Worm (Caenorhabditis elegans) whole organism, young adult: ENCODE measurements around the gene pxmp-4.

Experiments
- B0019.2 ChIP-seq: fragments of 200-800 bp; sonication (Bioruptor generic); conservative IDR thresholded peaks from 2 replicates; pipeline ENCODE4 v1.3.6; 2022; ENCODE audit warnings: missing genetic modification reagents, missing genetic modification characterization, missing compliant biosample characterization
- F23B12.7 ChIP-seq: sonication (generic microtip); optimal IDR thresholded peaks from 2 replicates; lab custom pipeline; 2017; ENCODE audit warnings: missing genetic modification characterization, mild to moderate bottlenecking, missing compliant biosample characterization, antibody characterized with exemption, moderate library complexity; ENCODE audit not compliant: insufficient read depth
- F49E8.2 ChIP-seq: sonication (generic microtip); optimal IDR thresholded peaks from 3 replicates; lab custom pipeline; 2017; ENCODE audit warnings: missing genetic modification characterization, mild to moderate bottlenecking, missing compliant biosample characterization, antibody characterized with exemption, moderate library complexity; ENCODE audit not compliant: insufficient read depth
- F55B11.4 ChIP-seq: sonication (generic microtip); optimal IDR thresholded peaks from 2 replicates; lab custom pipeline; 2016; ENCODE audit warnings: missing compliant biosample characterization, missing genetic modification characterization, borderline replicate concordance; ENCODE audit not compliant: insufficient read depth
- ZK185.1 ChIP-seq: sonication (generic microtip); optimal IDR thresholded peaks from 2 replicates; lab custom pipeline; 2016; ENCODE audit warnings: mild to moderate bottlenecking, missing genetic modification characterization, missing compliant biosample characterization; ENCODE audit not compliant: poor library complexity, severe bottlenecking
- akir-1 ChIP-seq: fragments of 200-800 bp; sonication (Bioruptor generic); optimal IDR thresholded peaks from 2 replicates; lab custom pipeline; 2018; ENCODE audit warnings: mild to moderate bottlenecking, missing genetic modification characterization, moderate library complexity, missing compliant biosample characterization
- aptf-2 ChIP-seq: fragments of 200-800 bp; sonication (Bioruptor generic); conservative IDR thresholded peaks from 2 replicates; pipeline ENCODE4 v1.3.6; 2022; ENCODE audit warnings: missing genetic modification reagents, missing genetic modification characterization, missing compliant biosample characterization
- aptf-3 ChIP-seq: fragments of 200-800 bp; sonication (Bioruptor generic); IDR thresholded peaks from 2 replicates; pipeline ENCODE4 v1.3.6; 2022; ENCODE audit warnings: missing genetic modification characterization, missing compliant biosample characterization
- atf-7 ChIP-seq: sonication (generic microtip); optimal IDR thresholded peaks from 2 replicates; lab custom pipeline; 2017; ENCODE audit warnings: mild to moderate bottlenecking, missing genetic modification characterization, missing compliant biosample characterization
- athp-1 ChIP-seq: sonication (generic microtip); optimal IDR thresholded peaks from 2 replicates; lab custom pipeline; 2017; ENCODE audit warnings: mild to moderate bottlenecking, missing genetic modification characterization, missing compliant biosample characterization
- attf-3 ChIP-seq: fragments of 200-800 bp; sonication (Bioruptor generic); conservative IDR thresholded peaks from 2 replicates; pipeline ENCODE4 v1.3.6; 2022; ENCODE audit warnings: missing genetic modification reagents, missing genetic modification characterization, missing compliant biosample characterization
- bed-1 ChIP-seq: fragments of 200-800 bp; sonication (Bioruptor generic); IDR thresholded peaks from 2 replicates; pipeline ENCODE4 v1.3.6; 2022; ENCODE audit warnings: missing genetic modification reagents, missing genetic modification characterization, missing compliant biosample characterization
- ccch-3 ChIP-seq: fragments of 200-800 bp; sonication (Bioruptor generic); optimal IDR thresholded peaks from 2 replicates; lab custom pipeline; 2018; ENCODE audit warnings: mild to moderate bottlenecking, missing genetic modification characterization, missing compliant biosample characterization
- cebp-1 ChIP-seq, 2 experiments: fragments of 200-800 bp in 1 of 2; sonication (Bioruptor generic) in 1 of 2; sonication (generic microtip) in 1 of 2; IDR thresholded peaks in 1 of 2; optimal IDR thresholded peaks in 1 of 2; 2 replicates each; pipeline versions ENCODE4 v1.3.6 to Lab custom; 2017 to 2022; ENCODE audit warnings: missing compliant biosample characterization in 2 of 2, missing genetic modification characterization in 2 of 2, mild to moderate bottlenecking in 1 of 2, missing genetic modification reagents in 1 of 2, moderate library complexity in 1 of 2
- cebp-2 ChIP-seq: fragments of 200-800 bp; sonication (Bioruptor generic); IDR thresholded peaks from 2 replicates; pipeline ENCODE4 v1.3.6; 2022; ENCODE audit warnings: missing genetic modification characterization, missing compliant biosample characterization
- dox-1 ChIP-seq: fragments of 200-800 bp; sonication (Bioruptor generic); IDR thresholded peaks from 2 replicates; pipeline ENCODE4 v1.3.6; 2022; ENCODE audit warnings: missing genetic modification reagents, missing genetic modification characterization, missing compliant biosample characterization
- dpl-1 ChIP-seq: fragments of 150-350 bp; optimal IDR thresholded peaks from 2 replicates; lab custom pipeline; 2014; ENCODE audit warnings: missing biosample characterization, missing genetic modification reagents, missing genetic modification characterization
- ets-4 ChIP-seq: fragments of 200-800 bp; sonication (Bioruptor generic); optimal IDR thresholded peaks from 2 replicates; lab custom pipeline; 2018; ENCODE audit warnings: mild to moderate bottlenecking, missing genetic modification characterization, missing compliant biosample characterization
- hlh-26 ChIP-seq: fragments of 200-800 bp; sonication (Bioruptor generic); conservative IDR thresholded peaks from 2 replicates; pipeline ENCODE4 v1.3.6; 2022; ENCODE audit warnings: missing genetic modification reagents, missing genetic modification characterization, missing compliant biosample characterization
- hmg-1.2 ChIP-seq: fragments of 200-800 bp; sonication (Bioruptor generic); IDR thresholded peaks from 2 replicates; pipeline ENCODE4 v1.3.6; 2022; ENCODE audit warnings: missing genetic modification reagents, missing genetic modification characterization, missing compliant biosample characterization
- hmg-20 ChIP-seq: fragments of 200-800 bp; sonication (Bioruptor generic); IDR thresholded peaks from 2 replicates; pipeline ENCODE4 v1.3.6; 2022; ENCODE audit warnings: missing genetic modification reagents, missing genetic modification characterization, missing compliant biosample characterization
- hrde-1 ChIP-seq: sonication (generic microtip); optimal IDR thresholded peaks from 2 replicates; lab custom pipeline; 2016; ENCODE audit warnings: missing genetic modification characterization, mild to moderate bottlenecking, missing compliant biosample characterization, moderate library complexity, missing genotype, missing genetic modification reagents, borderline replicate concordance
- lin-40 ChIP-seq: sonication (generic microtip); optimal IDR thresholded peaks from 2 replicates; lab custom pipeline; 2016; ENCODE audit warnings: missing genetic modification characterization, mild to moderate bottlenecking, missing compliant biosample characterization, missing genotype, missing genetic modification reagents
- lin-54 ChIP-seq: fragments of 200-800 bp; sonication (Bioruptor generic); optimal IDR thresholded peaks from 2 replicates; lab custom pipeline; 2018; ENCODE audit warnings: mild to moderate bottlenecking, missing genetic modification characterization, missing compliant biosample characterization
- madf-10 ChIP-seq: sonication (generic microtip); optimal IDR thresholded peaks from 2 replicates; lab custom pipeline; 2016; ENCODE audit warnings: mild to moderate bottlenecking, missing genetic modification characterization, missing compliant biosample characterization
- mel-28 ChIP-seq: sonication (generic microtip); optimal IDR thresholded peaks from 2 replicates; lab custom pipeline; 2016; ENCODE audit warnings: borderline replicate concordance, mild to moderate bottlenecking, missing genetic modification characterization, missing compliant biosample characterization
- nfya-1 ChIP-seq: sonication (generic microtip); optimal IDR thresholded peaks from 2 replicates; lab custom pipeline; 2017; ENCODE audit warnings: antibody characterized with exemption, missing compliant biosample characterization, missing genetic modification characterization, borderline replicate concordance; ENCODE audit not compliant: insufficient read depth
- nfya-2 ChIP-seq: fragments of 200-800 bp; sonication (Bioruptor generic); IDR thresholded peaks from 2 replicates; pipeline ENCODE4 v1.3.6; 2022; ENCODE audit warnings: missing genetic modification reagents, missing genetic modification characterization, missing compliant biosample characterization
- nhr-27 ChIP-seq: fragments of 200-800 bp; sonication (Bioruptor generic); optimal IDR thresholded peaks from 2 replicates; lab custom pipeline; 2018; ENCODE audit warnings: mild to moderate bottlenecking, missing genetic modification characterization, moderate library complexity, missing compliant biosample characterization
- sdz-38 ChIP-seq: sonication (generic microtip); optimal IDR thresholded peaks from 2 replicates; lab custom pipeline; 2016; ENCODE audit warnings: missing genotype, missing genetic modification characterization, missing compliant biosample characterization
- snpc-1.3 ChIP-seq: sonication (generic microtip); optimal IDR thresholded peaks from 2 replicates; lab custom pipeline; 2017; ENCODE audit warnings: missing genetic modification characterization, mild to moderate bottlenecking, missing compliant biosample characterization, antibody characterized with exemption, moderate library complexity, missing genotype, missing genetic modification reagents; ENCODE audit not compliant: insufficient read depth
- snpc-3.4 ChIP-seq: sonication (generic microtip); optimal IDR thresholded peaks from 2 replicates; lab custom pipeline; 2017; ENCODE audit warnings: missing genetic modification characterization, mild to moderate bottlenecking, missing compliant biosample characterization, antibody characterized with exemption, moderate library complexity, missing genotype, missing genetic modification reagents
- snpc-4 ChIP-seq, 5 experiments: fragments of 150-350 bp in 1 of 5; sonication (generic microtip) in 4 of 5; optimal IDR thresholded peaks; 2 replicates each; lab custom pipeline; 2014 to 2018; ENCODE audit warnings: missing genetic modification characterization in 5 of 5, missing biosample characterization in 3 of 5, antibody characterized with exemption in 2 of 5, mild to moderate bottlenecking in 2 of 5, missing compliant biosample characterization in 2 of 5, missing genotype in 2 of 5, moderate library complexity in 2 of 5, missing genetic modification reagents in 1 of 5
- unc-130 ChIP-seq: sonication (generic microtip); optimal IDR thresholded peaks from 2 replicates; lab custom pipeline; 2016; ENCODE audit warnings: missing genetic modification reagents, missing genetic modification characterization, missing compliant biosample characterization
- unc-62 ChIP-seq: fragments of 150-350 bp; optimal IDR thresholded peaks from 2 replicates; lab custom pipeline; 2014; ENCODE audit warnings: missing biosample characterization, missing genetic modification reagents, missing genetic modification characterization
- ztf-22 ChIP-seq: fragments of 200-800 bp; sonication (Bioruptor generic); optimal IDR thresholded peaks from 2 replicates; lab custom pipeline; 2018; ENCODE audit warnings: mild to moderate bottlenecking, missing genetic modification characterization, moderate library complexity, missing compliant biosample characterization
- ztf-25 ChIP-seq: fragments of 200-800 bp; sonication (Bioruptor generic); IDR thresholded peaks from 2 replicates; pipeline ENCODE4 v1.3.6; 2022; ENCODE audit warnings: missing genetic modification reagents, missing genetic modification characterization, missing compliant biosample characterization
- ztf-26 ChIP-seq: sonication (generic microtip); optimal IDR thresholded peaks from 2 replicates; lab custom pipeline; 2017; ENCODE audit warnings: missing genetic modification characterization, missing compliant biosample characterization

pxmp-4 gene

ce11 chrIV:303264-303663, 33.7 kb downstream of the pxmp-4 start:
- TF ChIP-seq hmg-20 (GFP tag; lab: Robert Waterston, UW), result no peak
- no peak for TF ChIP-seq lin-40
- TF ChIP-seq athp-1, result no peak
- no peak for TF ChIP-seq ets-4 (GFP tag; lab: Kevin White, UChicago)
- TF ChIP-seq F49E8.2 (tag; lab: Kevin White, UChicago), result no peak
- TF ChIP-seq F55B11.4 (tag; lab: Kevin White, UChicago), result no peak
- no peak for TF ChIP-seq ztf-25
- no peak for TF ChIP-seq attf-3 (GFP tag; lab: Robert Waterston, UW)
- no peak for TF ChIP-seq lin-54 (GFP tag; lab: Kevin White, UChicago)
- TF ChIP-seq aptf-2, result no peak
- TF ChIP-seq snpc-4 (GFP tag; optimal IDR thresholded peaks at IDR 0.05; lab: Kevin White, UChicago), result no peak
- TF ChIP-seq snpc-4 (tag; optimal IDR thresholded peaks at IDR 0.05; lab: Kevin White, UChicago), result no peak
- no peak for TF ChIP-seq mel-28 (tag; lab: Kevin White, UChicago)
- no peak for TF ChIP-seq unc-62 (GFP tag; lab: Kevin White, UChicago)
- TF ChIP-seq hrde-1 (tag; lab: Kevin White, UChicago), result no peak
- no peak for TF ChIP-seq nhr-27 (tag; lab: Kevin White, UChicago)
- no peak for TF ChIP-seq ztf-26 (tag; lab: Kevin White, UChicago)
- no peak for TF ChIP-seq ztf-22
- TF ChIP-seq snpc-1.3, result no peak
- no peak for TF ChIP-seq nfya-1
- no peak for TF ChIP-seq F23B12.7 (tag; lab: Kevin White, UChicago)

- no peak for TF ChIP-seq cebp-1 (GFP tag; IDR thresholded peaks at IDR 0.05; lab: Robert Waterston, UW)
- TF ChIP-seq cebp-1 (tag; optimal IDR thresholded peaks at IDR 0.05; lab: Kevin White, UChicago), result peak; percentile 55
- TF ChIP-seq sdz-38 (tag; lab: Kevin White, UChicago), result no peak
Observed at ce11 chrIV:302743-303142, 34.2 kb downstream of the pxmp-4 start.

- TF ChIP-seq ccch-3 (GFP tag; lab: Kevin White, UChicago) (no peak), dox-1 (no peak), nfya-2 (no peak), akir-1 (GFP tag; lab: Kevin White, UChicago) (no peak), unc-130 (GFP tag; lab: Kevin White, UChicago) (no peak), unc-62 (GFP tag; lab: Kevin White, UChicago) (no peak), ZK185.1 (tag; lab: Kevin White, UChicago) (no peak), nhr-27 (tag; lab: Kevin White, UChicago) (no peak), dpl-1 (GFP tag; lab: Kevin White, UChicago) (no peak), mel-28 (tag; lab: Kevin White, UChicago) (no peak), hmg-1.2 (GFP tag; lab: Robert Waterston, UW) (no peak)
- TF ChIP-seq, all 124 proteins: peak for 0
Observed at ce11 chrIV:300307-300706, 36.7 kb downstream of the pxmp-4 start.

ce11 chrIV:299190-299589, 37.8 kb downstream of the pxmp-4 start:
- TF ChIP-seq atf-7, result no peak
- no peak for TF ChIP-seq bed-1 (GFP tag; lab: Robert Waterston, UW)
- no peak for TF ChIP-seq B0019.2 (GFP tag; lab: Robert Waterston, UW)
- no peak for TF ChIP-seq hmg-20 (GFP tag; lab: Robert Waterston, UW)
- TF ChIP-seq snpc-1.3, result no peak
- no peak for TF ChIP-seq madf-10 (tag; lab: Kevin White, UChicago)
- TF ChIP-seq snpc-3.4 (tag; lab: Kevin White, UChicago), result no peak
- no peak for TF ChIP-seq aptf-3 (GFP tag; lab: Robert Waterston, UW)
- TF ChIP-seq nfya-1, result no peak
- TF ChIP-seq cebp-2 (GFP tag; lab: Robert Waterston, UW), result no peak
- TF ChIP-seq hlh-26 (GFP tag; lab: Robert Waterston, UW), result no peak
